Fruit fly (Drosophila melanogaster): ENCODE data around the gene Ip259.
A peak's percentile ranks its signal among the peaks of the same experiment; 100 is the strongest.

Ip259 gene

dm6 chr2L:10430802-10431476, 22.8 kb downstream of the Ip259 start, which contains the start of the genes Bug22 and TfIIB:
Gene Bug22 (minus strand): TSS chr2L:10430918.
Gene TfIIB (plus strand): TSS chr2L:10431338.
- no peak for TF ChIP-seq noc (tag; optimal IDR thresholded peaks at IDR 0.05)

- TF ChIP-seq noc (tag; optimal IDR thresholded peaks at IDR 0.05) = no peak
Measured at dm6 chr2L:10435606-10436160, 27.5 kb downstream of the Ip259 start, which contains the start of the genes TBC1D16 and holn1. Gene TBC1D16 (minus strand): TSS chr2L:10435656. Gene holn1 (plus strand): TSS chr2L:10435995.

dm6 chr2L:10437317-10437716, 29.2 kb downstream of the Ip259 start, which contains the start of gene STUB1:
Gene STUB1 (plus strand): TSS chr2L:10437548.
- TF ChIP-seq noc (tag; optimal IDR thresholded peaks at IDR 0.05) = no peak

dm6 chr2L:10439174-10439573, 31.0 kb downstream of the Ip259 start, which contains the start of gene Nse4:
Gene Nse4 (plus strand): TSS chr2L:10439440.
- no peak for TF ChIP-seq noc (tag; optimal IDR thresholded peaks at IDR 0.05)

dm6 chr2L:10442048-10442790, 34.1 kb downstream of the Ip259 start, which contains the start of gene loh:
Gene loh (plus strand): TSS chr2L:10442534.
- TF ChIP-seq noc (tag; optimal IDR thresholded peaks at IDR 0.05) = no peak

dm6 chr2L:10452296-10452695, 44.1 kb downstream of the Ip259 start, which contains the start of gene ppk10:
Gene ppk10 (minus strand): TSS chr2L:10452396.
- TF ChIP-seq noc (tag; optimal IDR thresholded peaks at IDR 0.05) = no peak

- TF ChIP-seq noc (tag; optimal IDR thresholded peaks at IDR 0.05) = peak; percentile 56
Measured at dm6 chr2L:10455944-10456520, 47.9 kb downstream of the Ip259 start.

dm6 chr2L:10457191-10457899, 49.2 kb downstream of the Ip259 start, which contains the start of the genes LManI and LManII:
Gene LManI (minus strand): TSS chr2L:10457241.
Gene LManII (plus strand): TSS chr2L:10457658.
- TF ChIP-seq noc (tag; optimal IDR thresholded peaks at IDR 0.05) = no peak

- no peak for TF ChIP-seq noc (tag; optimal IDR thresholded peaks at IDR 0.05)
Measured at dm6 chr2L:10458979-10459378, 50.8 kb downstream of the Ip259 start.
